Worm (Caenorhabditis elegans): Measurements from ENCODE around the gene col-167.

Gene col-167

ce11 chrX:6299641-6300240 lies 23.5 kb upstream of the col-167 start, which contains the start of gene cest-16:
Gene cest-16, plus strand, starts transcription at chrX:6299942.
- no peak for TF ChIP-seq ztf-11 (tag; optimal IDR thresholded peaks at IDR 0.05)
- TF ChIP-seq nhr-11 (tag; optimal IDR thresholded peaks at IDR 0.05), result no peak
- TF ChIP-seq gmeb-1 (tag; optimal IDR thresholded peaks at IDR 0.05), result no peak
- TF ChIP-seq nhr-129 (tag; optimal IDR thresholded peaks at IDR 0.05), result peak; percentile 25
- no peak for TF ChIP-seq ceh-82 (tag; optimal IDR thresholded peaks at IDR 0.05)
- TF ChIP-seq dmd-4 (tag; optimal IDR thresholded peaks at IDR 0.05), result no peak

ce11 chrX:6311391-6311790 lies 11.9 kb upstream of the col-167 start, which contains the start of gene npr-38:
Gene npr-38, plus strand, starts transcription at chrX:6311691.
- TF ChIP-seq ZK546.5 (tag; optimal IDR thresholded peaks at IDR 0.05) (no peak), fos-1 (tag; optimal IDR thresholded peaks at IDR 0.05) (no peak), alr-1 (tag; optimal IDR thresholded peaks at IDR 0.05) (no peak), dmd-4 (tag; optimal IDR thresholded peaks at IDR 0.05) (no peak), skn-1 (tag; optimal IDR thresholded peaks at IDR 0.05) (no peak), unc-39 (tag; optimal IDR thresholded peaks at IDR 0.05) (no peak), nhr-77 (tag; optimal IDR thresholded peaks at IDR 0.05) (no peak), ztf-11 (tag; optimal IDR thresholded peaks at IDR 0.05) (no peak)

DNA sequence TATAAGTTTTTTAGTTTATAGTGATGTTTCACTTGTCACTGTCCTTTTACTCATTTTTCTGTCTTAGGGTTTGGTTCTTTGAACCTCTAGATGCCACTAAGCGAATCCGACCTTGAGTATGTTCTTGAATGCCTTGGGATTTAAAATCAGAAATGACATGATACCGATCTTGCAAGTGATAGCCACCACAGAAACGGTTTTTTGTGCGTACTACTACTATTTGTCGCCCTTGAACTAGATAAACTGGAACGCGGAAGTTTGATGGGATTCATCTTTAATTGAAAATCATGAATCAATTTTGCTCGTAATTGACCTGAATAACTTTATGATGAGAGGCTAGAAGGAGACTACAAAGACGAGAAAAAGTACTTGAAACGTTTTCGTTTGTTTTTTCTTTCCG lies 4.5 kb upstream of the col-167 start:
- TF ChIP-seq egl-27 (tag; optimal IDR thresholded peaks at IDR 0.05) (peak; percentile 43), blmp-1 (tag; optimal IDR thresholded peaks at IDR 0.05; ENCODE audit: insufficient read depth) (no peak), nhr-25 (tag; optimal IDR thresholded peaks at IDR 0.05) (no peak), fos-1 (tag; optimal IDR thresholded peaks at IDR 0.05) (peak; percentile 28), sma-3 (GFP tag; optimal IDR thresholded peaks at IDR 0.05) (peak; percentile 21), mab-5 (tag; optimal IDR thresholded peaks at IDR 0.05) (no peak), sma-9 (GFP tag; optimal IDR thresholded peaks at IDR 0.05) (peak; percentile 81), sma-9 (tag; optimal IDR thresholded peaks at IDR 0.05) (no peak), zag-1 (tag; optimal IDR thresholded peaks at IDR 0.05) (no peak), ceh-16 (tag; optimal IDR thresholded peaks at IDR 0.05) (peak; percentile 28), ama-1 (optimal IDR thresholded peaks at IDR 0.05) (no peak)

DNA sequence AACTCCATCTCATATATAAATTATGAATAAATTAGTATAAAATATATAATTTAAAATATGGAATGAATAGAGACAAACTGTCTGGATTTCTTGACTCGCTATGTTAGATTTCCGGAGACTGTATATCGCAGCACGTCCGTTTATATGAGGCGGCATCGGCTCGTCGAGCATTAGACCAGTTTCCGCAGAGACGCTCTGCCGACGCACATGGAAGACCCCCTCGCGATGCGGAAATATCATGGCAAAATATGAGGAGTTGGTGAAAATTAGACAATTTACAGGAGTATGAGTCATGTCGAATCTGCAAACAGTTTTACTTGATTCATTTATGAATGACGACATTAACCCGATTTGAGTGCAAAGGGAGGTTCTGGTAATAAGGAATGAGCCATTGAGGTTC lies 3.7 kb upstream of the col-167 start, which contains the start of gene chtb-3:
chtb-3 (minus strand) TSS at position 101 of the 400 bp plus-strand sequence.
- TF ChIP-seq ama-1 (optimal IDR thresholded peaks at IDR 0.05) (no peak), nhr-25 (tag; optimal IDR thresholded peaks at IDR 0.05) (no peak), unc-39 (tag; optimal IDR thresholded peaks at IDR 0.05) (no peak), lin-11 (tag; optimal IDR thresholded peaks at IDR 0.05) (no peak), mab-5 (tag; optimal IDR thresholded peaks at IDR 0.05) (no peak), elt-1 (tag; optimal IDR thresholded peaks at IDR 0.05) (no peak), C34F6.9 (tag; optimal IDR thresholded peaks at IDR 0.05) (no peak), elt-3 (tag; optimal IDR thresholded peaks at IDR 0.05) (no peak), nhr-237 (tag; optimal IDR thresholded peaks at IDR 0.05) (no peak), F13H6.1 (tag; optimal IDR thresholded peaks at IDR 0.05) (no peak), ztf-11 (tag; optimal IDR thresholded peaks at IDR 0.05) (no peak), gmeb-1 (tag; optimal IDR thresholded peaks at IDR 0.05) (no peak), nhr-11 (tag; optimal IDR thresholded peaks at IDR 0.05) (no peak), ceh-82 (tag; optimal IDR thresholded peaks at IDR 0.05) (no peak), unc-55 (GFP tag; optimal IDR thresholded peaks at IDR 0.05) (no peak), sem-4 (tag; optimal IDR thresholded peaks at IDR 0.05) (no peak), R02D3.7 (tag; optimal IDR thresholded peaks at IDR 0.05) (no peak)

DNA sequence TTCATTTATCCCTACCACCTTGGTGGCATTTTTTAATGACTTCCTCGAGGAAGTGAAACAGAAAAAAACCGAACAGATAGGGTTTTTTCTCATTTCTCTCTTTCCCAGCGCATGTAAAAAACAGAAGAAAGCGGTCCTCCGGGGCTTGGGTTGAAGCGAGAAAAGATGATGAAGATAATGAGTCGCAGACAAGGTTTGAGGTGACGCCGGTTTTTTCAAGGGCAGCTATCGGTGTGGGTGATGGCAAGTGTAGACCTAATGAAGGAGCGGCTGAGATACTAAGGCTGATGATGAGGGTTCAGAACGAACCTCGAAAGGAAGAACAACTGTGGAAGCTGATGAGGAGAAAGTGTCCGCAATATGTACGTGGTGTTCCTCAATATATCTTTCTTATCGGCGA lies 2.4 kb upstream of the col-167 start:
- peak; percentile 81 for TF ChIP-seq nhr-25 (tag; optimal IDR thresholded peaks at IDR 0.05)
- TF ChIP-seq nhr-6 (tag; optimal IDR thresholded peaks at IDR 0.05), result no peak
- peak; percentile 25 for TF ChIP-seq crh-2 (tag; optimal IDR thresholded peaks at IDR 0.05)
- TF ChIP-seq aly-2 (tag; optimal IDR thresholded peaks at IDR 0.05), result no peak
- peak; percentile 41 for TF ChIP-seq ceh-16 (tag; optimal IDR thresholded peaks at IDR 0.05)
- no peak for TF ChIP-seq ZK546.5 (tag; optimal IDR thresholded peaks at IDR 0.05)
- TF ChIP-seq sma-3 (GFP tag; optimal IDR thresholded peaks at IDR 0.05), result peak; percentile 18
- TF ChIP-seq egl-27 (tag; optimal IDR thresholded peaks at IDR 0.05), result peak; percentile 58
- no peak for TF ChIP-seq nhr-77 (tag; optimal IDR thresholded peaks at IDR 0.05)
- TF ChIP-seq unc-62 (GFP tag; optimal IDR thresholded peaks at IDR 0.05), result no peak
- peak; percentile 13 for TF ChIP-seq nhr-21 (tag; optimal IDR thresholded peaks at IDR 0.05)
- TF ChIP-seq sma-9 (GFP tag; optimal IDR thresholded peaks at IDR 0.05), result peak; percentile 9
- no peak for TF ChIP-seq sma-9 (tag; optimal IDR thresholded peaks at IDR 0.05)
- TF ChIP-seq unc-39 (tag; optimal IDR thresholded peaks at IDR 0.05), result no peak
- TF ChIP-seq dmd-4 (tag; optimal IDR thresholded peaks at IDR 0.05), result no peak
- peak; percentile 69 for TF ChIP-seq blmp-1 (tag; optimal IDR thresholded peaks at IDR 0.05; ENCODE audit: insufficient read depth)
- no peak for TF ChIP-seq mbf-1 (tag; optimal IDR thresholded peaks at IDR 0.05)
- TF ChIP-seq ama-1 (optimal IDR thresholded peaks at IDR 0.05), result no peak
- TF ChIP-seq mdl-1 (tag; optimal IDR thresholded peaks at IDR 0.05), result no peak
- peak; percentile 22 for TF ChIP-seq fos-1 (tag; optimal IDR thresholded peaks at IDR 0.05)
- no peak for TF ChIP-seq nhr-11 (tag; optimal IDR thresholded peaks at IDR 0.05)
- no peak for TF ChIP-seq gmeb-1 (tag; optimal IDR thresholded peaks at IDR 0.05)
- TF ChIP-seq ztf-1 (GFP tag; conservative IDR thresholded peaks at IDR 0.05), result no peak
- TF ChIP-seq nhr-237 (tag; optimal IDR thresholded peaks at IDR 0.05), result no peak
- no peak for TF ChIP-seq elt-3 (tag; optimal IDR thresholded peaks at IDR 0.05)
- no peak for TF ChIP-seq Y55F3AM.14 (GFP tag; optimal IDR thresholded peaks at IDR 0.05)
- no peak for TF ChIP-seq lin-11 (tag; optimal IDR thresholded peaks at IDR 0.05)
- no peak for TF ChIP-seq mab-5 (tag; optimal IDR thresholded peaks at IDR 0.05)
